Fruit fly (Drosophila melanogaster) whole organism, embryonic: Measurements from ENCODE around the gene pyd.
A peak's percentile ranks its signal among the peaks of the same experiment; 100 is the strongest.

Experiments used
- BtbVII ChIP-seq: fragments of 200-800 bp; sonication (Bioruptor generic); optimal IDR thresholded peaks from 3 replicates; lab custom pipeline; 2017; ENCODE audit warnings: missing biosample characterization, mild to moderate bottlenecking, missing genetic modification characterization
- CG10431 ChIP-seq: fragments of 200-800 bp; sonication (Bioruptor generic); optimal IDR thresholded peaks from 3 replicates; lab custom pipeline; 2018; ENCODE audit warnings: missing biosample characterization, mild to moderate bottlenecking, missing genetic modification characterization
- CG12104 ChIP-seq: fragments of 200-800 bp; sonication (Bioruptor generic); optimal IDR thresholded peaks from 3 replicates; lab custom pipeline; 2016; ENCODE audit warnings: missing biosample characterization, missing genetic modification characterization
- CG15696 ChIP-seq: fragments of 200-800 bp; sonication (Bioruptor generic); optimal IDR thresholded peaks from 2 replicates; lab custom pipeline; 2019; ENCODE audit warnings: missing biosample characterization, mild to moderate bottlenecking, missing genetic modification characterization, moderate library complexity
- CG16779 ChIP-seq: fragments of 200-800 bp; sonication (Bioruptor generic); IDR thresholded peaks from 2 replicates; pipeline ENCODE4 v1.3.6; 2022; ENCODE audit warnings: missing biosample characterization, missing genetic modification characterization
- CG18599 ChIP-seq: fragments of 200-800 bp; sonication (Bioruptor generic); optimal IDR thresholded peaks from 3 replicates; lab custom pipeline; 2017; ENCODE audit warnings: missing biosample characterization, missing genetic modification characterization, mild to moderate bottlenecking, moderate library complexity, missing genetic modification reagents
- CG18619 ChIP-seq: fragments of 200-800 bp; sonication (Bioruptor generic); optimal IDR thresholded peaks from 3 replicates; lab custom pipeline; 2017; ENCODE audit warnings: missing biosample characterization, mild to moderate bottlenecking, missing genetic modification characterization
- CG33557 ChIP-seq: fragments of 200-800 bp; sonication (Bioruptor generic); optimal IDR thresholded peaks from 2 replicates; lab custom pipeline; 2019; ENCODE audit warnings: missing biosample characterization, mild to moderate bottlenecking, missing genetic modification characterization, moderate library complexity
- CG5180 ChIP-seq: fragments of 200-800 bp; sonication (Bioruptor generic); optimal IDR thresholded peaks from 3 replicates; lab custom pipeline; 2017; ENCODE audit warnings: missing biosample characterization, missing genetic modification characterization, mild to moderate bottlenecking, moderate library complexity, missing genetic modification reagents
- CG6654 ChIP-seq: fragments of 200-800 bp; sonication (Bioruptor generic); optimal IDR thresholded peaks from 2 replicates; lab custom pipeline; 2017; ENCODE audit warnings: missing biosample characterization, mild to moderate bottlenecking, missing genetic modification characterization
- CG7271 ChIP-seq: fragments of 200-800 bp; sonication (Bioruptor generic); optimal IDR thresholded peaks from 2 replicates; lab custom pipeline; 2018; ENCODE audit warnings: missing biosample characterization, mild to moderate bottlenecking, missing genetic modification characterization, moderate library complexity
- CG7987 ChIP-seq: fragments of 200-800 bp; sonication (Bioruptor generic); optimal IDR thresholded peaks from 2 replicates; lab custom pipeline; 2018; ENCODE audit warnings: missing biosample characterization, mild to moderate bottlenecking, missing genetic modification characterization, moderate library complexity
- CG9727 ChIP-seq: fragments of 200-800 bp; sonication (Bioruptor generic); optimal IDR thresholded peaks from 3 replicates; lab custom pipeline; 2017; ENCODE audit warnings: missing biosample characterization, mild to moderate bottlenecking, missing genetic modification characterization
- CTCF ChIP-seq: fragments of 200-800 bp; sonication (Bioruptor generic); optimal IDR thresholded peaks from 2 replicates; lab custom pipeline; 2017; ENCODE audit warnings: missing biosample characterization, mild to moderate bottlenecking, missing genetic modification characterization, moderate library complexity
- Dek ChIP-seq: fragments of 200-800 bp; sonication (Bioruptor generic); optimal IDR thresholded peaks from 3 replicates; lab custom pipeline; 2019; ENCODE audit warnings: missing biosample characterization, mild to moderate bottlenecking, missing genetic modification characterization, moderate library complexity
- Dll ChIP-seq: fragments of 200-800 bp; sonication (Bioruptor generic); IDR thresholded peaks from 4 replicates; pipeline ENCODE4 v1.3.6; 2022; ENCODE audit warnings: missing biosample characterization, missing genetic modification characterization; ENCODE audit not compliant: partially characterized antibody
- Dref ChIP-seq: fragments of 200-800 bp; sonication (Bioruptor generic); IDR thresholded peaks from 2 replicates; pipeline ENCODE4 v1.3.6; 2022; ENCODE audit warnings: missing biosample characterization, missing genetic modification characterization
- Gug ChIP-seq: fragments of 200-800 bp; sonication (Bioruptor generic); IDR thresholded peaks from 4 replicates; pipeline ENCODE4 v1.3.6; 2022; ENCODE audit warnings: missing biosample characterization, missing genetic modification characterization
- HLH3B ChIP-seq: fragments of 200-800 bp; sonication (Bioruptor generic); IDR thresholded peaks from 2 replicates; pipeline ENCODE4 v1.3.6; 2022; ENCODE audit warnings: missing biosample characterization, missing genetic modification characterization
- HLH4C ChIP-seq: fragments of 200-800 bp; sonication (Bioruptor generic); IDR thresholded peaks from 3 replicates; pipeline ENCODE4 v1.3.6; 2022; ENCODE audit warnings: missing biosample characterization, missing genetic modification characterization; ENCODE audit not compliant: partially characterized antibody
- HLH54F ChIP-seq: fragments of 200-800 bp; sonication (Bioruptor generic); optimal IDR thresholded peaks from 3 replicates; lab custom pipeline; 2016; ENCODE audit warnings: missing biosample characterization, missing genetic modification characterization
- Hmr ChIP-seq: fragments of 200-800 bp; sonication (Bioruptor generic); optimal IDR thresholded peaks from 3 replicates; lab custom pipeline; 2017; ENCODE audit warnings: mild to moderate bottlenecking, missing biosample characterization, missing genetic modification reagents, missing genetic modification characterization
- Jarid2 ChIP-seq: fragments of 200-800 bp; sonication (Bioruptor generic); optimal IDR thresholded peaks from 3 replicates; lab custom pipeline; 2017; ENCODE audit warnings: mild to moderate bottlenecking, missing biosample characterization, missing genetic modification reagents, missing genetic modification characterization
- Lpt ChIP-seq: fragments of >200 bp; optimal IDR thresholded peaks from 2 replicates; lab custom pipeline; 2018; ENCODE audit warnings: missing biosample characterization, missing genetic modification characterization
- Nf-YA ChIP-seq: fragments of 200-800 bp; sonication (Bioruptor generic); IDR thresholded peaks from 2 replicates; pipeline ENCODE4 v1.3.6; 2022; ENCODE audit warnings: missing biosample characterization, missing genetic modification characterization
- Nf-YB ChIP-seq: fragments of 200-800 bp; sonication (Bioruptor generic); optimal IDR thresholded peaks from 3 replicates; lab custom pipeline; 2019; ENCODE audit warnings: missing biosample characterization, mild to moderate bottlenecking, missing genetic modification characterization, moderate library complexity
- Ssrp ChIP-seq: fragments of 200-800 bp; sonication (Bioruptor generic); optimal IDR thresholded peaks from 2 replicates; lab custom pipeline; 2018; ENCODE audit warnings: missing biosample characterization, mild to moderate bottlenecking, missing genetic modification characterization, moderate library complexity
- TFAM ChIP-seq: fragments of 200-800 bp; sonication (Bioruptor generic); optimal IDR thresholded peaks from 2 replicates; lab custom pipeline; 2017; ENCODE audit warnings: missing biosample characterization, missing genetic modification characterization, inconsistent platforms
- abd-A ChIP-seq: fragments of 200-800 bp; sonication (Bioruptor generic); optimal IDR thresholded peaks from 3 replicates; lab custom pipeline; 2019; ENCODE audit warnings: missing biosample characterization, mild to moderate bottlenecking, missing genetic modification characterization, moderate library complexity
- amos ChIP-seq: fragments of 200-800 bp; sonication (Bioruptor generic); IDR thresholded peaks from 2 replicates; pipeline ENCODE4 v1.3.6; 2022; ENCODE audit warnings: missing biosample characterization, missing genetic modification characterization; ENCODE audit not compliant: partially characterized antibody
- ase ChIP-seq: fragments of 200-800 bp; sonication (Bioruptor generic); IDR thresholded peaks from 3 replicates; pipeline ENCODE4 v1.3.6; 2022; ENCODE audit warnings: missing biosample characterization, missing genetic modification characterization
- bsh ChIP-seq, 2 experiments: fragments of 200-800 bp; sonication (Bioruptor generic); optimal IDR thresholded peaks; 2 replicates each; lab custom pipeline; 2017 to 2018; ENCODE audit warnings: mild to moderate bottlenecking in 2 of 2, missing biosample characterization in 2 of 2, missing genetic modification characterization in 2 of 2, moderate library complexity in 1 of 2
- cato ChIP-seq: fragments of 200-800 bp; sonication (Bioruptor generic); optimal IDR thresholded peaks from 2 replicates; lab custom pipeline; 2016; ENCODE audit warnings: missing biosample characterization, missing genetic modification characterization, borderline replicate concordance
- cwo ChIP-seq: fragments of 200-800 bp; sonication (Bioruptor generic); optimal IDR thresholded peaks from 3 replicates; lab custom pipeline; 2017; ENCODE audit warnings: missing biosample characterization, missing genetic modification characterization, mild to moderate bottlenecking, moderate library complexity, missing genetic modification reagents
- ham ChIP-seq: fragments of 200-800 bp; sonication (Bioruptor generic); IDR thresholded peaks from 2 replicates; pipeline ENCODE4 v1.3.6; 2022; ENCODE audit warnings: missing biosample characterization, missing genetic modification characterization
- hkb ChIP-seq, 2 experiments: fragments of 200-800 bp in 1 of 2; fragments of >200 bp in 1 of 2; sonication (Bioruptor generic) in 1 of 2; IDR thresholded peaks in 1 of 2; optimal IDR thresholded peaks in 1 of 2; 2 replicates each; pipeline versions ENCODE4 v1.3.6 to Lab custom; 2017 to 2022; ENCODE audit warnings: missing biosample characterization in 1 of 2, missing genetic modification characterization in 1 of 2
- ind ChIP-seq: fragments of 200-800 bp; sonication (Bioruptor generic); optimal IDR thresholded peaks from 3 replicates; lab custom pipeline; 2016; ENCODE audit warnings: missing biosample characterization, missing genetic modification characterization
- mirr ChIP-seq: fragments of 200-800 bp; sonication (Bioruptor generic); optimal IDR thresholded peaks from 3 replicates; lab custom pipeline; 2018; ENCODE audit warnings: missing biosample characterization, mild to moderate bottlenecking, missing genetic modification characterization
- pan ChIP-seq, 4 experiments: fragments of >200 bp in 3 of 4; fragments of 200-800 bp in 1 of 4; sonication (Bioruptor generic) in 1 of 4; optimal IDR thresholded peaks in 3 of 4; IDR thresholded peaks in 1 of 4; 2 replicates each; pipeline versions ENCODE4 v1.3.6 to Lab custom; 2017 to 2022; ENCODE audit warnings: missing biosample characterization in 2 of 4, missing genetic modification characterization in 2 of 4, mixed read lengths in 1 of 4
- pum ChIP-seq: fragments of 200-800 bp; sonication (Bioruptor generic); optimal IDR thresholded peaks from 2 replicates; lab custom pipeline; 2016; ENCODE audit warnings: missing biosample characterization, missing genetic modification characterization
- row ChIP-seq: fragments of 200-800 bp; sonication (Bioruptor generic); IDR thresholded peaks from 3 replicates; pipeline ENCODE4 v1.3.6; 2022; ENCODE audit warnings: missing biosample characterization, missing genetic modification characterization
- run ChIP-seq: fragments of 200-800 bp; sonication (Bioruptor generic); optimal IDR thresholded peaks from 3 replicates; lab custom pipeline; 2018; ENCODE audit warnings: missing biosample characterization, mild to moderate bottlenecking, missing genetic modification characterization
- stwl ChIP-seq: fragments of 200-800 bp; sonication (Bioruptor generic); optimal IDR thresholded peaks from 3 replicates; lab custom pipeline; 2018; ENCODE audit warnings: missing biosample characterization, mild to moderate bottlenecking, missing genetic modification characterization, moderate library complexity
- sug ChIP-seq: fragments of 200-800 bp; optimal IDR thresholded peaks from 2 replicates; lab custom pipeline; 2019; ENCODE audit warnings: missing biosample characterization, mild to moderate bottlenecking, missing genetic modification characterization, moderate library complexity
- tgo ChIP-seq: fragments of 200-800 bp; sonication (Bioruptor generic); IDR thresholded peaks from 3 replicates; pipeline ENCODE4 v1.3.6; 2022; ENCODE audit warnings: missing biosample characterization, missing genetic modification characterization
- unc-4 ChIP-seq: fragments of 200-800 bp; sonication (Bioruptor generic); IDR thresholded peaks from 2 replicates; pipeline ENCODE4 v1.3.6; 2022; ENCODE audit warnings: missing biosample characterization, missing genetic modification characterization; ENCODE audit not compliant: partially characterized antibody
- unpg ChIP-seq: fragments of 200-800 bp; sonication (Bioruptor generic); optimal IDR thresholded peaks from 3 replicates; lab custom pipeline; 2018; ENCODE audit warnings: missing biosample characterization, mild to moderate bottlenecking, missing genetic modification characterization, moderate library complexity
- usp ChIP-seq: fragments of >200 bp; optimal IDR thresholded peaks from 2 replicates; lab custom pipeline; 2017; ENCODE audit warnings: missing biosample characterization, missing genetic modification characterization
- zfh1 ChIP-seq: fragments of 200-800 bp; sonication (Bioruptor generic); IDR thresholded peaks from 3 replicates; pipeline ENCODE4 v1.3.6; 2022; ENCODE audit warnings: missing biosample characterization, missing genetic modification characterization

Gene pyd

DNA sequence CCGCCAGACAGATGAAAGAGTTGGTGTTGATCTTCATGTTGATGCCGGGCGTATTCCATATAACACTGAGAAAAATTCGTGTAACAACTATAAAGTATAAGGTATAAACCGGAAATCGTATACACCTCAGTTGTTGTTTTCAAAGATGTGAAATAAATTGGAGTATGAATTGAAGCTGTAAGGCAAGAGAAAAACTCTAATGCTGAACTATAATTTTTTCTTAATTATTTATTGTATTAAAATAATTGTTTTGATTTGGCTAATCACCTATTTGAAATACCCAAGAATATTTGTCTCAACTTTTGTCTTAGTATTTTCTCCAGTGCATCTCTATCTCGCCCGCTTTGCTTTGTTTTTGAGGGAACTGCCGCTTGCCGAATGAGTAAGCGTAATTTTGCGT is 28.6 kb upstream of the pyd start (continued):
- TF ChIP-seq unpg (GFP tag; lab: Kevin White, UChicago) (peak; percentile 72), Dref (no peak), Lpt (GFP tag; lab: Kevin White, UChicago) (no peak), CG33557 (GFP tag; lab: Kevin White, UChicago) (peak; percentile 7), ham (GFP tag; lab: Robert Waterston, UW) (no peak), CG7271 (tag; lab: Kevin White, UChicago) (no peak), CG15696 (tag; lab: Kevin White, UChicago) (peak; percentile 45), CG6654 (GFP tag; lab: Kevin White, UChicago) (no peak), Dek (peak; percentile 26), CG18619 (GFP tag; lab: Kevin White, UChicago) (peak; percentile 32), unc-4 (no peak), abd-A (tag; lab: Kevin White, UChicago) (no peak), amos (GFP tag; lab: Robert Waterston, UW) (no peak), usp (GFP tag; lab: Kevin White, UChicago) (no peak), hkb (optimal IDR thresholded peaks at IDR 0.05; lab: Kevin White, UChicago) (no peak), hkb (GFP tag; IDR thresholded peaks at IDR 0.05; lab: Robert Waterston, UW) (peak; percentile 58), BtbVII (GFP tag; lab: Kevin White, UChicago) (peak; percentile 28), pum (GFP tag; lab: Kevin White, UChicago) (no peak), tgo (GFP tag; lab: Robert Waterston, UW) (peak; percentile 73; the same call in 2 of the 3 replicates), row (GFP tag; lab: Robert Waterston, UW) (peak; percentile 45; the same call in 2 of the 3 replicates), stwl (tag; lab: Kevin White, UChicago) (no peak), Gug (no peak), CG18599 (peak; percentile 14), bsh (GFP tag; optimal IDR thresholded peaks at IDR 0.05; lab: Kevin White, UChicago) (peak in 1 of 2 experiments; percentile 64), Nf-YA (GFP tag; lab: Robert Waterston, UW) (peak; percentile 31; the same call in 1 of the 2 replicates), ind (GFP tag; lab: Kevin White, UChicago) (peak; percentile 55), Nf-YB (GFP tag; lab: Kevin White, UChicago) (peak; percentile 23), CG16779 (GFP tag; lab: Robert Waterston, UW) (no peak), TFAM (GFP tag; lab: Kevin White, UChicago) (no peak), ase (GFP tag; lab: Robert Waterston, UW) (0 out of 3 replicates have a peak, but pooled peaks have one; percentile 39), pan (optimal IDR thresholded peaks at IDR 0.05; lab: Kevin White, UChicago) (no peak), pan (GFP tag; optimal IDR thresholded peaks at IDR 0.05 in 1 of 2, IDR thresholded peaks at IDR 0.05 in 1 of 2) (peak in 1 of 2 experiments; percentile 44), CG10431 (no peak), CG5180 (GFP tag; lab: Kevin White, UChicago) (peak; percentile 57), CTCF (no peak), cato (peak; percentile 16), Hmr (GFP tag; lab: Kevin White, UChicago) (peak; percentile 3), mirr (no peak), run (peak; percentile 47), CG7987 (GFP tag; lab: Kevin White, UChicago) (no peak), zfh1 (GFP tag; lab: Robert Waterston, UW) (0 out of 3 replicates have a peak, but pooled peaks have one; percentile 28), Jarid2 (GFP tag; lab: Kevin White, UChicago) (peak; percentile 7), Dll (GFP tag; lab: Robert Waterston, UW) (no peak), sug (tag; lab: Kevin White, UChicago) (no peak), HLH54F (GFP tag; lab: Kevin White, UChicago) (no peak), HLH4C (GFP tag; lab: Robert Waterston, UW) (no peak), CG12104 (no peak), Ssrp (peak; percentile 77), HLH3B (GFP tag; lab: Robert Waterston, UW) (peak; percentile 67), CG9727 (GFP tag; lab: Kevin White, UChicago) (peak; percentile 51), cwo (GFP tag; lab: Kevin White, UChicago) (peak; percentile 10)
